Fruit fly (Drosophila melanogaster): Measurements from ENCODE around the gene CG7990.

Gene CG7990

dm6 chrX:19201630-19202029 lies at the start of gene CG7990:
Gene CG7990 (minus strand): TSS chrX:19201979.
- TF ChIP-seq ovo (GFP tag; optimal IDR thresholded peaks at IDR 0.05) (peak; percentile 53), Crg-1 (GFP tag; optimal IDR thresholded peaks at IDR 0.05) (no peak)

DNA sequence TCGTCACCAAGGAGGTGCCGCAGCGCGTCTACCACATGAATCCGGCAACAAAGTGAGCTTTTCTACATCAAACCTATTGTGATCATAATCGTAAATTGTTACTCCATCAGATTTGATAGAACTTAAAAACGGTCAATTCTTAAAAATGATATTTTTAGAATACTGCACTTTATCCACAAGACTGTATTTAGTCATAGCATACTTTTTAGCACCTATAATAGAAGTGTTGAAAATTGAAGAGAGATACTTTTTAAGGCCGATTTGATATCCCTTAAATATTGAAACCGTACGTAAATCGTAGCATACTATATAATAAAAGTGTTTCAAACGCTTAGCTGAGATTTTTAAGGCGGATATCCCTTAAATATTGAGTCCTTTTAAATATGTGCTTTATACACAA lies 48.4 kb upstream of the CG7990 start:
- TF ChIP-seq toe (GFP tag; optimal IDR thresholded peaks at IDR 0.05) (no peak), CG12768 (GFP tag; optimal IDR thresholded peaks at IDR 0.05) (no peak), CG7101 (tag; optimal IDR thresholded peaks at IDR 0.05) (no peak), cnc (optimal IDR thresholded peaks at IDR 0.05) (no peak), CG33017 (tag; optimal IDR thresholded peaks at IDR 0.05) (no peak), ovo (GFP tag; optimal IDR thresholded peaks at IDR 0.05) (no peak), Crg-1 (GFP tag; optimal IDR thresholded peaks at IDR 0.05) (no peak), Mnt (GFP tag; optimal IDR thresholded peaks at IDR 0.05) (no peak), CG14711 (tag; optimal IDR thresholded peaks at IDR 0.05) (no peak), tj (GFP tag; optimal IDR thresholded peaks at IDR 0.05) (no peak), Hr96 (GFP tag; optimal IDR thresholded peaks at IDR 0.05) (no peak), Clk (GFP tag; optimal IDR thresholded peaks at IDR 0.05) (no peak), kay (GFP tag; ENCODE audit: borderline replicate concordance) (no peak)

dm6 chrX:19249339-19249738 lies 47.6 kb upstream of the CG7990 start:
- TF ChIP-seq CG7101 (tag; optimal IDR thresholded peaks at IDR 0.05) (no peak), Clk (GFP tag; optimal IDR thresholded peaks at IDR 0.05) (no peak), CG7045 (GFP tag; optimal IDR thresholded peaks at IDR 0.05) (no peak), kay (GFP tag; ENCODE audit: borderline replicate concordance) (no peak), CG12768 (GFP tag; optimal IDR thresholded peaks at IDR 0.05) (no peak), CG1620 (GFP tag; optimal IDR thresholded peaks at IDR 0.05) (no peak), CG33017 (tag; optimal IDR thresholded peaks at IDR 0.05) (no peak), ovo (GFP tag; optimal IDR thresholded peaks at IDR 0.05) (no peak), Hr96 (GFP tag; optimal IDR thresholded peaks at IDR 0.05) (no peak)

DNA sequence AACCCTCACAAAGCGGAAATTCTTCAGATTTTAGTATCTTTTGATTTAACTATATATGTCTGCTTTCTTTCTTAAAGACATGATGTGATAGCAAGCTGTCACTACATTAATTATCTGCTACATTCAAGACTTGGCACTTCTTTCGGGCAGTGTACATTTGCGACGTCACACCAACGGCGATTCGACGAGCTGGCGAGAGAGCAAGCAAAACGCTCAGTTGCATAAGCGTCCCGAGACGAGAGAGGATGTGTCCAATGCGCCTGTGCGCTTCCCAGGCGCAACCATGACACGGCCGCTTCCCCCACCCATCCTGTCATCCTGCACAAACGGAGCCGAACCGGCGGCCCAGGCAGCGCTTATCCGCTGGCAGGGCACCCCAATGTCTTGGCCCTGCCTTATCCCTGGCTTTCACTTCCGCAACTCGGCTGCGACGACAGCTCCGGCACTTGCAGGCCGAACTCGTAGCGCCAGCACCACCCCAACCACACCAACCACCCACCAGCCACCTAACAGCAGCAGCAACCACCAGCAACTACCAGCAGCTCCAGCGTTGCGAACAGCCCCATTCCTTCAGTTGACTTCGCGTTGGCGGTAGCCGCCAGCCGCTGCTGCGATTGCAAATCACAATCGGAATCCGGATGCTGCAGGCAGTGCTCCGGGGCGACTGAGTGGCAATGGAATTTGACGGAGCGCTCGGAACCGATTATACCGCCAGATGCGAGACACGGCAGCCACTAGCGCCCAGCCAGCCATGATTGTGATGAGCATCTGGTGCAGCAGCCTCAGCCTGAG lies 46.8 kb upstream of the CG7990 start, which contains the start of gene Hs3st-B:
TSS of gene Hs3st-B (plus strand) at position 214 of the 792 bp plus-strand sequence.
- TF ChIP-seq Clk (GFP tag; optimal IDR thresholded peaks at IDR 0.05) (no peak), tj (GFP tag; optimal IDR thresholded peaks at IDR 0.05) (no peak), CG5204 (GFP tag; optimal IDR thresholded peaks at IDR 0.05) (no peak), bab1 (GFP tag; optimal IDR thresholded peaks at IDR 0.05) (no peak), CG33017 (tag; optimal IDR thresholded peaks at IDR 0.05) (no peak)

DNA sequence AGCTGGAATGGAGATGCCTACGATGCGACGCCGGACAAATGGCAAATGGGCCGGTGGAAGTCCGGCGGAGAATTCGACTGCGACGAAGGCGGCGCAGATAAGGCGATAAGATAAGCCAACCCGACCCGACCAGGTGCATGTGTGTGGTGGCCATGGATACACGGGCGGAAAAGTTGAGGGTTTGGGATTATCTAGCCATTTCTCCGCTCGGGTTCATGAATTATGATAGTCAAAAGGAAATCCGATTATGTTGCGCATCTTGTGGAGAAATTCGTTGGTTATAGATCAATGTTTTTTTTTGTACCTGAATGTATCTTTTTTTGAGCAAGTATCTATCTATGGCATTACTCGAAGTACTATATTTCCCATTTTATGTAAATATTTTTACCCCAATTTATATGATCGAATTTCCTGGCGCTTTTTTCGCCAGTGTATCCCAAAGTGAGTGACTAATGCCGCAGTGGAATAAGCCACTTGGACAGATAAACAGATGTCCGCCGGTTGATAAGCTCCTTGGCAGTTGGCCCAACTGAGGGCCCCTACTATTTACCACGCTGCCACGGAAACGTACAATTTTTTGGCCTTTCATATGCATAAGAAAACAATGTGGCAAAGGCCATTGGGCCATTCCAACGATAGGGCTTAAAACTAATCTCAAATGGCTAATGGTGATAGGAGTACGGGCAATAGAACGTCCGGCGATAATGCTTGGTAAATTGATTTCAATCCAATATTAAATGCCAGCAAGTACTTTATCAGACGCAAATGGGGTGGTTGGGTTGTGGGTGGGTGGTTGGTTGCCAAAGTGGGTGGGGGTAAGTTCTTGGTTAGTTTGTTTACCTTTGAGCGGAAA lies 45.6 kb upstream of the CG7990 start, which contains the start of gene CG7992:
TSS of gene CG7992 (minus strand) at position 51 of the 853 bp plus-strand sequence.
- TF ChIP-seq CG33017 (tag; optimal IDR thresholded peaks at IDR 0.05): peak; percentile 23
- no peak for TF ChIP-seq cnc (optimal IDR thresholded peaks at IDR 0.05)
- no peak for TF ChIP-seq bab1 (GFP tag; optimal IDR thresholded peaks at IDR 0.05)
- TF ChIP-seq CG7045 (GFP tag; optimal IDR thresholded peaks at IDR 0.05): no peak
- TF ChIP-seq Clk (GFP tag; optimal IDR thresholded peaks at IDR 0.05): no peak
- peak; percentile 9 for TF ChIP-seq Crg-1 (GFP tag; optimal IDR thresholded peaks at IDR 0.05)
- TF ChIP-seq CG1620 (GFP tag; optimal IDR thresholded peaks at IDR 0.05): peak; percentile 3
- peak; percentile 24 for TF ChIP-seq CG5204 (GFP tag; optimal IDR thresholded peaks at IDR 0.05)
- TF ChIP-seq CG11617 (GFP tag; optimal IDR thresholded peaks at IDR 0.05): peak; percentile 75
- no peak for TF ChIP-seq cic (GFP tag; optimal IDR thresholded peaks at IDR 0.05)
- TF ChIP-seq CG7101 (tag; optimal IDR thresholded peaks at IDR 0.05): peak; percentile 58
- peak; percentile 64 for TF ChIP-seq Hr96 (GFP tag; optimal IDR thresholded peaks at IDR 0.05)
- TF ChIP-seq ovo (GFP tag; optimal IDR thresholded peaks at IDR 0.05): no peak
- peak; percentile 59 for TF ChIP-seq CG14711 (tag; optimal IDR thresholded peaks at IDR 0.05)
- TF ChIP-seq pad (GFP tag; optimal IDR thresholded peaks at IDR 0.05): peak; percentile 31
- peak; percentile 33 for TF ChIP-seq tj (GFP tag; optimal IDR thresholded peaks at IDR 0.05)
- TF ChIP-seq toe (GFP tag; optimal IDR thresholded peaks at IDR 0.05): peak; percentile 28
- TF ChIP-seq kay (GFP tag; ENCODE audit: borderline replicate concordance): peak; percentile 94
- TF ChIP-seq CG12768 (GFP tag; optimal IDR thresholded peaks at IDR 0.05): peak; percentile 28
- peak; percentile 39 for TF ChIP-seq Mnt (GFP tag; optimal IDR thresholded peaks at IDR 0.05)

DNA sequence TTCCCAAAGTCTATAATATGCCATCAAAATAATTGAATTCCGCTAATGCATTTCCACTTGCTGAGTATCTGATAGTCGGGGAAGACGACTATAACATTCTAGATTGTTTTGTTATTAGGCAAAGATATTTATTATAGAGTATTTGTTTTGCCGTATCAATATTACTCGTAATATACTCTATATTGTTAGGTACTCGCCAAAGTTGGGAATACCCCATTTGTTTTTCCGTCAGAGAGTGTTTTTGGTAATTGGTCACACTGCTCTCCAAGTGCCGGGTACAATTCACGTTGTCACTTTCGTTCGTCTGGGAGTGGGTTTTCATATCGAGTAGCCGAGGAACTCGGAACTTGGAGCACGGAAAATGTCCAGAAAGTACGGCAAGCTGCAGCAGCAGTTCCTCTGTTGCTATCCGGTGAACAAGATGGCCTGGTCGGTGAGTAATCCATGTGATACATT lies 41.6 kb upstream of the CG7990 start, which contains the start of gene CG7889:
TSS of gene CG7889 (plus strand) at position 253 of the 456 bp plus-strand sequence.
- peak; percentile 3 for TF ChIP-seq bab1 (GFP tag; optimal IDR thresholded peaks at IDR 0.05)
- no peak for TF ChIP-seq CG7045 (GFP tag; optimal IDR thresholded peaks at IDR 0.05)
- TF ChIP-seq CG5204 (GFP tag; optimal IDR thresholded peaks at IDR 0.05): peak; percentile 24
- TF ChIP-seq toe (GFP tag; optimal IDR thresholded peaks at IDR 0.05): peak; percentile 10
- no peak for TF ChIP-seq CG12768 (GFP tag; optimal IDR thresholded peaks at IDR 0.05)
- TF ChIP-seq Hr96 (GFP tag; optimal IDR thresholded peaks at IDR 0.05): peak; percentile 24
- TF ChIP-seq Crg-1 (GFP tag; optimal IDR thresholded peaks at IDR 0.05): no peak
- no peak for TF ChIP-seq cnc (optimal IDR thresholded peaks at IDR 0.05)
- no peak for TF ChIP-seq ovo (GFP tag; optimal IDR thresholded peaks at IDR 0.05)
- TF ChIP-seq tj (GFP tag; optimal IDR thresholded peaks at IDR 0.05): no peak
- TF ChIP-seq CG33017 (tag; optimal IDR thresholded peaks at IDR 0.05): no peak
- TF ChIP-seq kay (GFP tag; ENCODE audit: borderline replicate concordance): no peak
- TF ChIP-seq Mnt (GFP tag; optimal IDR thresholded peaks at IDR 0.05): no peak
- TF ChIP-seq pad (GFP tag; optimal IDR thresholded peaks at IDR 0.05): no peak
- peak; percentile 8 for TF ChIP-seq CG14711 (tag; optimal IDR thresholded peaks at IDR 0.05)
- TF ChIP-seq CG1620 (GFP tag; optimal IDR thresholded peaks at IDR 0.05): no peak
- TF ChIP-seq CG7101 (tag; optimal IDR thresholded peaks at IDR 0.05): no peak
- TF ChIP-seq cic (GFP tag; optimal IDR thresholded peaks at IDR 0.05): no peak
- peak; percentile 0 for TF ChIP-seq CG11617 (GFP tag; optimal IDR thresholded peaks at IDR 0.05)
- no peak for TF ChIP-seq Clk (GFP tag; optimal IDR thresholded peaks at IDR 0.05)
